Worm (Caenorhabditis elegans) whole organism, L4 larva: ENCODE data around the gene ndub-3.

ENCODE experiments used
- D1046.2 ChIP-seq: fragments of 200-800 bp; sonication (Bioruptor generic); IDR thresholded peaks from 2 replicates; pipeline ENCODE4 v1.3.6; 2022; ENCODE audit warnings: missing genetic modification characterization, missing compliant biosample characterization
- F10B5.3 ChIP-seq: sonication (generic microtip); optimal IDR thresholded peaks from 2 replicates; lab custom pipeline; 2016; ENCODE audit warnings: mild to moderate bottlenecking, missing genetic modification characterization, missing compliant biosample characterization
- F37D6.2 ChIP-seq: sonication (generic microtip); optimal IDR thresholded peaks from 2 replicates; lab custom pipeline; 2016; ENCODE audit warnings: mild to moderate bottlenecking, missing genetic modification characterization, missing compliant biosample characterization
- F49E8.2 ChIP-seq: sonication (generic microtip); optimal IDR thresholded peaks from 2 replicates; lab custom pipeline; 2016; ENCODE audit warnings: missing compliant biosample characterization, mild to moderate bottlenecking, missing genetic modification characterization, borderline replicate concordance
- R02D3.7 ChIP-seq: fragments of 150-350 bp; sonication (generic microtip); optimal IDR thresholded peaks from 3 replicates; lab custom pipeline; 2014; ENCODE audit warnings: missing biosample characterization, missing genetic modification characterization
- T20F7.1 ChIP-seq: fragments of 200-800 bp; sonication (Bioruptor generic); optimal IDR thresholded peaks from 2 replicates; lab custom pipeline; 2018; ENCODE audit warnings: mild to moderate bottlenecking, missing genetic modification characterization, missing compliant biosample characterization
- Y105C5A.15 ChIP-seq: fragments of 200-800 bp; sonication (Bioruptor generic); IDR thresholded peaks from 2 replicates; pipeline ENCODE4 v1.3.6; 2022; ENCODE audit warnings: missing genetic modification characterization, missing compliant biosample characterization
- Y48G9A.11 ChIP-seq: fragments of 200-800 bp; sonication (Bioruptor generic); IDR thresholded peaks from 2 replicates; pipeline ENCODE4 v1.3.6; 2022; ENCODE audit warnings: missing genetic modification reagents, missing genetic modification characterization, missing compliant biosample characterization
- Y75B8A.6 ChIP-seq: fragments of 200-800 bp; sonication (Bioruptor generic); IDR thresholded peaks from 2 replicates; pipeline ENCODE4 v1.3.6; 2022; ENCODE audit warnings: missing genetic modification reagents, missing genetic modification characterization, missing compliant biosample characterization
- ZK546.5 ChIP-seq, 2 experiments: sonication (generic microtip); optimal IDR thresholded peaks; 2 replicates each; lab custom pipeline; 2017; ENCODE audit warnings: missing biosample characterization in 2 of 2, missing genetic modification characterization in 2 of 2
- aha-1 ChIP-seq: fragments of 150-350 bp; peaks from one replicate; lab custom pipeline; 2014; ENCODE audit warnings: missing biosample characterization, missing genetic modification characterization
- aly-2 ChIP-seq: sonication (generic microtip); optimal IDR thresholded peaks from 2 replicates; lab custom pipeline; 2018; ENCODE audit warnings: missing biosample characterization, missing genetic modification characterization
- arid-1 ChIP-seq: fragments of 200-800 bp; sonication (Bioruptor generic); conservative IDR thresholded peaks from 2 replicates; pipeline ENCODE4 v1.3.6; 2022; ENCODE audit warnings: missing genetic modification reagents, missing genetic modification characterization, missing compliant biosample characterization
- ceh-44 ChIP-seq: fragments of 200-800 bp; sonication (Bioruptor generic); IDR thresholded peaks from 2 replicates; pipeline ENCODE4 v1.3.6; 2022; ENCODE audit warnings: missing genetic modification reagents, missing genetic modification characterization, missing compliant biosample characterization
- ceh-62 ChIP-seq: sonication (generic microtip); optimal IDR thresholded peaks from 2 replicates; lab custom pipeline; 2017; ENCODE audit warnings: missing biosample characterization, missing genetic modification characterization
- ceh-82 ChIP-seq: sonication (generic microtip); optimal IDR thresholded peaks from 2 replicates; lab custom pipeline; 2017; ENCODE audit warnings: missing biosample characterization, missing genetic modification characterization
- ctbp-1 ChIP-seq: fragments of 200-800 bp; sonication (Bioruptor generic); IDR thresholded peaks from 2 replicates; pipeline ENCODE4 v1.3.6; 2022; ENCODE audit warnings: missing genetic modification reagents, missing genetic modification characterization, missing compliant biosample characterization
- dmd-6 ChIP-seq: fragments of 200-800 bp; sonication (Bioruptor generic); IDR thresholded peaks from 2 replicates; pipeline ENCODE4 v1.3.6; 2022; ENCODE audit warnings: missing genetic modification reagents, missing genetic modification characterization, missing compliant biosample characterization
- dmd-8 ChIP-seq: fragments of 200-800 bp; sonication (Bioruptor generic); IDR thresholded peaks from 2 replicates; pipeline ENCODE4 v1.3.6; 2022; ENCODE audit warnings: missing genetic modification characterization, missing compliant biosample characterization
- duxl-1 ChIP-seq: sonication (generic microtip); optimal IDR thresholded peaks from 2 replicates; lab custom pipeline; 2016; ENCODE audit warnings: mild to moderate bottlenecking, missing genetic modification characterization, moderate library complexity, missing compliant biosample characterization; ENCODE audit not compliant: poor library complexity
- dve-1 ChIP-seq: sonication (generic microtip); optimal IDR thresholded peaks from 2 replicates; lab custom pipeline; 2017; ENCODE audit warnings: antibody characterized with exemption, mild to moderate bottlenecking, missing genetic modification characterization, missing compliant biosample characterization; ENCODE audit not compliant: insufficient read depth
- fos-1 ChIP-seq: fragments of 150-350 bp; optimal IDR thresholded peaks from 2 replicates; lab custom pipeline; 2014; ENCODE audit warnings: missing biosample characterization, missing genetic modification characterization
- hif-1 ChIP-seq, 2 experiments: sonication (generic microtip); optimal IDR thresholded peaks; 2 replicates each; lab custom pipeline; 2016 to 2017; ENCODE audit warnings: missing compliant biosample characterization in 2 of 2, missing genetic modification characterization in 2 of 2, missing genetic modification reagents in 2 of 2, missing genotype in 2 of 2, mild to moderate bottlenecking in 1 of 2
- hlh-11 ChIP-seq: fragments of 200-800 bp; sonication (Bioruptor generic); optimal IDR thresholded peaks from 2 replicates; lab custom pipeline; 2018; ENCODE audit warnings: mild to moderate bottlenecking, missing genetic modification characterization, missing compliant biosample characterization
- hlh-30 ChIP-seq: sonication (generic microtip); optimal IDR thresholded peaks from 2 replicates; lab custom pipeline; 2017; ENCODE audit warnings: antibody characterized with exemption, mild to moderate bottlenecking, missing genetic modification characterization, missing compliant biosample characterization; ENCODE audit not compliant: insufficient read depth
- hmg-1.1 ChIP-seq: fragments of 200-800 bp; sonication (Bioruptor generic); IDR thresholded peaks from 2 replicates; pipeline ENCODE4 v1.3.6; 2022; ENCODE audit warnings: missing genetic modification reagents, missing genetic modification characterization, missing compliant biosample characterization
- lim-7 ChIP-seq: fragments of 200-800 bp; sonication (Bioruptor generic); IDR thresholded peaks from 2 replicates; pipeline ENCODE4 v1.3.6; 2022; ENCODE audit warnings: missing genetic modification characterization, missing compliant biosample characterization
- lin-1 ChIP-seq: fragments of 200-800 bp; sonication (Bioruptor generic); IDR thresholded peaks from 2 replicates; pipeline ENCODE4 v1.3.6; 2022; ENCODE audit warnings: missing genetic modification reagents, missing genetic modification characterization, missing compliant biosample characterization
- lin-13 ChIP-seq: fragments of 150-350 bp; optimal IDR thresholded peaks from 2 replicates; lab custom pipeline; 2014; ENCODE audit warnings: missing biosample characterization, missing genetic modification reagents, missing genetic modification characterization
- lin-15B ChIP-seq: fragments of 150-350 bp; sonication (generic microtip); optimal IDR thresholded peaks from 3 replicates; lab custom pipeline; 2014; ENCODE audit warnings: missing biosample characterization, missing genetic modification characterization
- lin-38 ChIP-seq: fragments of 200-800 bp; sonication (Bioruptor generic); IDR thresholded peaks from 2 replicates; pipeline ENCODE4 v1.3.6; 2022; ENCODE audit warnings: missing genetic modification reagents, missing genetic modification characterization, missing compliant biosample characterization
- lsy-2 ChIP-seq, 2 experiments: fragments of 150-350 bp in 1 of 2; sonication (generic microtip) in 1 of 2; optimal IDR thresholded peaks; 2 replicates each; lab custom pipeline; 2014 to 2017; ENCODE audit warnings: missing biosample characterization in 2 of 2, missing genetic modification characterization in 2 of 2
- mdt-29 ChIP-seq: fragments of 200-800 bp; sonication (Bioruptor generic); IDR thresholded peaks from 2 replicates; pipeline ENCODE4 v1.3.6; 2022; ENCODE audit warnings: missing genetic modification reagents, missing genetic modification characterization, missing compliant biosample characterization
- mep-1 ChIP-seq: fragments of 150-350 bp; sonication (generic microtip); optimal IDR thresholded peaks from 3 replicates; lab custom pipeline; 2014; ENCODE audit warnings: missing biosample characterization, missing genetic modification characterization
- nhr-10 ChIP-seq: fragments of 150-350 bp; optimal IDR thresholded peaks from 2 replicates; lab custom pipeline; 2014; ENCODE audit warnings: missing biosample characterization, missing genetic modification characterization
- nhr-102 ChIP-seq: sonication (generic microtip); optimal IDR thresholded peaks from 2 replicates; lab custom pipeline; 2016; ENCODE audit warnings: mild to moderate bottlenecking, missing genetic modification characterization, moderate library complexity, missing compliant biosample characterization
- pha-4 ChIP-seq, 2 experiments: fragments of 150-350 bp in 1 of 2; fragments of 200-800 bp in 1 of 2; sonication (Bioruptor generic) in 1 of 2; IDR thresholded peaks in 1 of 2; optimal IDR thresholded peaks in 1 of 2; 2 replicates each; pipeline versions ENCODE4 v1.3.6 to Lab custom; 2014 to 2022; ENCODE audit warnings: missing genetic modification characterization in 2 of 2, missing genetic modification reagents in 2 of 2, missing biosample characterization in 1 of 2, missing compliant biosample characterization in 1 of 2
- php-3 ChIP-seq: fragments of 200-800 bp; sonication (Bioruptor generic); IDR thresholded peaks from 2 replicates; pipeline ENCODE4 v1.3.6; 2022; ENCODE audit warnings: missing genetic modification reagents, missing genetic modification characterization, missing compliant biosample characterization
- snpc-1.2 ChIP-seq: fragments of 200-800 bp; sonication (Bioruptor generic); IDR thresholded peaks from 2 replicates; pipeline ENCODE4 v1.3.6; 2022; ENCODE audit warnings: missing genetic modification reagents, missing genetic modification characterization, missing compliant biosample characterization
- spr-3 ChIP-seq: fragments of 200-800 bp; sonication (Bioruptor generic); optimal IDR thresholded peaks from 2 replicates; lab custom pipeline; 2018; ENCODE audit warnings: mild to moderate bottlenecking, missing genetic modification characterization, missing compliant biosample characterization
- unc-62 ChIP-seq, 3 experiments: fragments of 150-350 bp in 1 of 3; sonication (generic microtip); optimal IDR thresholded peaks in 2 of 3; peaks in 1 of 3; 1 replicate in 1 of 3; 2 replicates in 2 of 3; lab custom pipeline; 2014 to 2017; ENCODE audit warnings: missing biosample characterization in 3 of 3, missing genetic modification characterization in 3 of 3, missing genetic modification reagents in 3 of 3, missing genotype in 1 of 3
- zfp-2 ChIP-seq: sonication (generic microtip); optimal IDR thresholded peaks from 2 replicates; lab custom pipeline; 2016; ENCODE audit warnings: mild to moderate bottlenecking, missing genetic modification characterization, missing compliant biosample characterization
- zfp-3 ChIP-seq: fragments of 200-800 bp; sonication (Bioruptor generic); conservative IDR thresholded peaks from 2 replicates; pipeline ENCODE4 v1.3.6; 2022; ENCODE audit warnings: missing genetic modification reagents, missing genetic modification characterization, missing compliant biosample characterization
- ztf-11 ChIP-seq: fragments of 150-350 bp; optimal IDR thresholded peaks from 2 replicates; lab custom pipeline; 2014; ENCODE audit warnings: missing biosample characterization, missing genetic modification characterization

The ndub-3 gene

DNA sequence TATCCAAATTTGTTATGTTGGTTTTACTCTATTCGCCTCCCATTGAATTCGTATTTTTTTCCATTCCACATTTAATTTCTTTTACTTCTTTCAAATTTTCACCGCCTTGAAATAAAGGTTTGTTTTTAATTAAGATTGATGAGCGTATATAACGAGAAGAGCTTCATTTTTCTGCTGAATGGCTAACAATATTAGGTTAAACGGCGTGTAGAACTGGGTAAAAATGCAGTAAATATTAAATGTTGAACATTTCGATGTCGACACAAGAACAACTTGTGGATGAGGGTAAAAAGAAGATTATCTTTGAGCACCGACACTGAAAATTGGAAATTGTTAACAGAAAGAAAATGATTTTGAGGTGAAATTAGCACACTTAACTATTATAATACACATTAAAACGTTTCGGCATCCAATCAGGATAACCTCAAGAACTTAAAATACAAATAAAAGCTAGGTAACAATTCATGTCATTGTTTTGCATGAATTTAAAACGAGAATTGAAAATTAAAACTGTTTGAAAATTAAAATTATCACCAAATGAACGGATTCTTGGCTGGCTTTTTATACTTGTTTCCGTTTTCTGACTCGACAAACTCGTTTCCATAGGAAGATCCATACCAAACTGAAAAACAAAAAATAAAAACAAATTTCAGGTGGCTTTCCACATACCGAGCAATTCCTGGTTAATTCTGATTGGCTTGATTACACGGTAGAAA lies 25.6 kb downstream of the ndub-3 start:
- TF ChIP-seq ceh-82: no peak
- no peak for TF ChIP-seq hif-1 (tag; optimal IDR thresholded peaks at IDR 0.05; lab: Kevin White, UChicago)
- TF ChIP-seq arid-1 (GFP tag; lab: Robert Waterston, UW): 0 out of 2 replicates have a peak, but pooled peaks have one; percentile 30
- TF ChIP-seq lin-38: peak; percentile 30
- no peak for TF ChIP-seq lin-13 (GFP tag; lab: Kevin White, UChicago)
- TF ChIP-seq Y48G9A.11: peak; percentile 15; the same call in 1 of the 2 replicates
- peak; percentile 91 for TF ChIP-seq aha-1
- peak in 1 of 2 experiments; percentile 14 for TF ChIP-seq unc-62 (GFP tag; optimal IDR thresholded peaks at IDR 0.05 in 1 of 2; lab: Kevin White, UChicago)
- TF ChIP-seq unc-62 (tag; optimal IDR thresholded peaks at IDR 0.05; lab: Kevin White, UChicago): no peak
- no peak for TF ChIP-seq D1046.2 (GFP tag; lab: Robert Waterston, UW)
- peak; percentile 18; the same call in 1 of the 2 replicates for TF ChIP-seq snpc-1.2 (GFP tag; lab: Robert Waterston, UW)
- TF ChIP-seq T20F7.1 (GFP tag; lab: Kevin White, UChicago): peak; percentile 15

DNA sequence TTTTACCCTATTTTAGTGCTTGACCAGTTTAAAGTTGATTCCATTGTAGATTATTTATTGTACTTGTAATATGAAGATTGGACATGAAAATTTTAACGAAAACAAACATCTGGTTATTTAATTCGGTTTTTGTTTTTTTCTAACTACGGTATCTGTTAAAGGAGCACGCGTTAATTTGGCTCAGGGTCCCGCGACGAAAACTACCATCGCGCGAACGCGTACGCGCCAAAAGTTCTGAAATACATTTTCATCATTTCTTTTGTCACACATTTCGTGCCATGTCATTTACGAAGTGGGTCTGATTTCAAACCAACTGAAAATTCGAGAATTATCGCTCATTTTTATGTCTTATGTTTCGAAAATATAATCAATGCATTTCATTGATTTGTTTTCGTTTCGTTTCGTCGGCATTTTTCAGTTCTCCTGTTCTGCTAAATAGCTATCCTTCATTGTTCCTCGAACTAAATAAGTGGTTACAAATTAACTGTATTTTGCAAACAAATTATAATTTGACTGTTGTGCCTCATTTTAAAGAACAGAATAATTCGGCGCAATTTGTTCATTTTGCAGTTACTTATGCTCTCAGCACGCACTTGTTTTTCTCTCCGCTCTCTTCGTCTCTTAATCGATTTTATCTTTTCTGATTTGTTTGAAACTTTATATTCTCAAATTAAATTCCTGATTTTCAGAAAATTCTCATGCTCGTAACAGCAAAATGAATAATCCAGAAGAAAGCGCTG lies 30.8 kb downstream of the ndub-3 start, which contains the start of gene T21B10.3:
Gene T21B10.3, plus strand, starts transcription at position 690 of the 740 bp plus-strand sequence.
- TF ChIP-seq nhr-10: no peak
- TF ChIP-seq arid-1 (GFP tag; lab: Robert Waterston, UW): peak; percentile 45; the same call in 1 of the 2 replicates
- no peak for TF ChIP-seq zfp-2 (tag; lab: Kevin White, UChicago)
- peak; percentile 50; the same call in 1 of the 2 replicates for TF ChIP-seq ceh-44 (GFP tag; lab: Robert Waterston, UW)
- TF ChIP-seq F49E8.2 (tag; lab: Kevin White, UChicago): peak; percentile 89
- TF ChIP-seq hlh-11 (tag; lab: Kevin White, UChicago): peak; percentile 20
- TF ChIP-seq mep-1 (tag; lab: Kevin White, UChicago): peak; percentile 15
- no peak for TF ChIP-seq Y75B8A.6 (GFP tag; lab: Robert Waterston, UW)
- no peak for TF ChIP-seq spr-3 (GFP tag; lab: Kevin White, UChicago)
- peak; percentile 89 for TF ChIP-seq aha-1
- 0 out of 2 replicates have a peak, but pooled peaks have one; percentile 21 for TF ChIP-seq Y105C5A.15 (GFP tag; lab: Robert Waterston, UW)
- no peak for TF ChIP-seq ceh-62 (tag; lab: Kevin White, UChicago)
- no peak for TF ChIP-seq ztf-11 (tag; lab: Kevin White, UChicago)
- 0 out of 2 replicates have a peak, but pooled peaks have one; percentile 30 for TF ChIP-seq lim-7 (GFP tag; lab: Robert Waterston, UW)
- peak; percentile 58; the same call in 1 of the 2 replicates for TF ChIP-seq dmd-8 (GFP tag; lab: Robert Waterston, UW)
- TF ChIP-seq php-3: peak; percentile 66
- TF ChIP-seq lin-38: peak; percentile 86
- 0 out of 2 replicates have a peak, but pooled peaks have one; percentile 46 for TF ChIP-seq ctbp-1
- TF ChIP-seq dmd-6 (GFP tag; lab: Robert Waterston, UW): peak; percentile 40
- peak; percentile 26 for TF ChIP-seq lin-13 (GFP tag; lab: Kevin White, UChicago)
- peak; percentile 91 for TF ChIP-seq zfp-3 (GFP tag; lab: Robert Waterston, UW)
- peak; percentile 28; the same call in 1 of the 2 replicates for TF ChIP-seq lin-1 (GFP tag; lab: Robert Waterston, UW)
- TF ChIP-seq lin-15B: no peak
- peak; percentile 36 for TF ChIP-seq dve-1 (tag; lab: Kevin White, UChicago)
- peak; percentile 61; the same call in 1 of the 2 replicates for TF ChIP-seq pha-4 (GFP tag; IDR thresholded peaks at IDR 0.05; lab: Robert Waterston, UW)
- TF ChIP-seq pha-4 (tag; optimal IDR thresholded peaks at IDR 0.05; lab: Kevin White, UChicago): no peak
- no peak for TF ChIP-seq fos-1
- TF ChIP-seq R02D3.7 (tag; lab: Kevin White, UChicago): no peak
- TF ChIP-seq nhr-102: no peak
- TF ChIP-seq mdt-29 (GFP tag; lab: Robert Waterston, UW): peak; percentile 65; the same call in 1 of the 2 replicates
- peak in 1 of 2 experiments; percentile 66 for TF ChIP-seq lsy-2 (tag; optimal IDR thresholded peaks at IDR 0.05; lab: Kevin White, UChicago)
- TF ChIP-seq aly-2 (tag; lab: Kevin White, UChicago): no peak
- no peak for TF ChIP-seq F10B5.3 (tag; lab: Kevin White, UChicago)
- TF ChIP-seq hlh-30 (tag; lab: Kevin White, UChicago): peak; percentile 55
- no peak for TF ChIP-seq ZK546.5 (tag; optimal IDR thresholded peaks at IDR 0.05; lab: Kevin White, UChicago)
- no peak for TF ChIP-seq duxl-1 (tag; lab: Kevin White, UChicago)
- no peak for TF ChIP-seq F37D6.2 (tag; lab: Kevin White, UChicago)
- TF ChIP-seq hmg-1.1 (GFP tag; lab: Robert Waterston, UW): peak; percentile 38
